Worm (Caenorhabditis elegans): Measurements from ENCODE around the gene F55C10.4.
"Not testable (repeated sequence)": the region's sequence is repeated elsewhere in the genome, so short reads cannot be mapped to it uniquely, and the experiment has no call there.

- not testable (repeated sequence) for TF ChIP-seq pag-3 (tag; optimal IDR thresholded peaks at IDR 0.05; ENCODE audit: borderline replicate concordance); ama-1 (optimal IDR thresholded peaks at IDR 0.05); dmd-4 (tag; optimal IDR thresholded peaks at IDR 0.05; ENCODE audit: borderline replicate concordance)
These were observed 9.6 kb downstream of the F55C10.4 start, which contains the start of gene nas-18 for ce11 chrV:11396134-11396533.

Measured in whole organism, late embryonic.